Worm (Caenorhabditis elegans): ENCODE results near the gene T22D1.5.

T22D1.5 gene

DNA sequence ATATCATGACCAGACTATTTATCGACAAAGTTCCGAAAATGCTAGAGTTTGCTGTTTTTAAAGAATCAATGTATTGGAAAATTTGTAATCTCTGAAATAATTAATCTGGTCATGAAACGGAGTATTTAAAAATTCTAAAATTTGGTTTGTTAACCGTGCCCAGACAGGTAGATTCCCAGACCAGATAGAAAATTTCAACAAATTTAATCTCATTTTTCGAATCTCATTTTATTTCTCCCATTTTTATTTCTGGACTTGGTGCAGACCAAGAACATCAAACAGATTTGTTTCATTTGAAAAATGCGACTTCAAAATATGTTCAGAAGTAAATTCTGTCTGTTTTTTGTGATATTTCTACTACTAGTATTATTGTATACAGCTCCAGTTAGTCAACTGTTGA, 19.3 kb downstream of the T22D1.5 start, which contains the start of gene T22D1.1:
T22D1.1 (plus strand) TSS at position 301 of the 400 bp plus-strand sequence.
- TF ChIP-seq lin-15B (tag; optimal IDR thresholded peaks at IDR 0.05) (no peak), nhr-43 (tag; optimal IDR thresholded peaks at IDR 0.05; ENCODE audit: poor library complexity, severe bottlenecking) (no peak), snpc-4 (tag; optimal IDR thresholded peaks at IDR 0.05) (no peak)

DNA sequence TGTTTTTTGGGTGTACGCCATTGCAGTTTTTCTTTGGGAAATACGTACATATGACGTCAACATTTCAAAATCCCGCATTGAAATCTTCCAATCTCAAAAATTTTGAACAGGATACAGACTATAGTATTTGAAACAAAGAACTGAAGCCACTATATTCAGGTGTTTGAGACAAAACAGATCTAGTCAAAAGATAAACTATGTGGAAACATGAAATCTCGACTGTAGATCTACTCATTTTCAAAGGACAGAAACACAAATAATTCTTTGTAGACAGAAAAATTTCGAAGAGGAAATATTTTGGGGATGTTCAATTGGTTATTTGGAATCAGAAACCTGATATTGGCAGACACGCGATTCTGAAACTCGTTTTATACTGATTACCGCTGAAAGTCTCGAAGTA, 21.8 kb downstream of the T22D1.5 start:
- TF ChIP-seq mml-1 (tag; optimal IDR thresholded peaks at IDR 0.05) (no peak), elt-1 (tag; optimal IDR thresholded peaks at IDR 0.05) (peak; percentile 78)

DNA sequence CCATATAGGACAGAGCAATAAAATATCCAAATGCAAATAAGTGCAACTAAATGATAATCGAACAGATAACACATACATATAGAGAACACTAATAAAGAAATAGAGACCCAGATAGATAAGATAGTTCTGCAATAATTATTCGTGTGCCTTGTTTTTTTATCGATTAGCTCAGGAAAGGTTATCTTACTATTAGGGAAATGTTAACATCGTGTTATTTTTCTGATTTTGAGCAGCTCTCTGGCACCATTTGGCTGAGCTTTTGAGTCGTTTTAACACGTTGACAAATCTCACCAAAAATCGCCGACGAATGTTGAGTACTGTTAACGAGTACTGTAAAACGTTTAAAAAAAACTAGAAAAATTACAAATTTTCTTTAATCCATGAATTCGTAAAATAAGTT, 24.7 kb downstream of the T22D1.5 start, which contains the start of gene cest-6:
cest-6 (minus strand) TSS at position 101 of the 400 bp plus-strand sequence.
- TF ChIP-seq ceh-9 (tag; optimal IDR thresholded peaks at IDR 0.05): no peak
- no peak for TF ChIP-seq lsy-12 (tag; optimal IDR thresholded peaks at IDR 0.05)
- TF ChIP-seq nhr-76 (tag; optimal IDR thresholded peaks at IDR 0.05): no peak
- TF ChIP-seq fos-1 (tag; optimal IDR thresholded peaks at IDR 0.05): no peak
- no peak for TF ChIP-seq jun-1 (tag; optimal IDR thresholded peaks at IDR 0.05)
- no peak for TF ChIP-seq egl-5 (tag; optimal IDR thresholded peaks at IDR 0.05)
- no peak for TF ChIP-seq ceh-16 (tag; optimal IDR thresholded peaks at IDR 0.05)
- TF ChIP-seq daf-12 (tag; optimal IDR thresholded peaks at IDR 0.05): no peak

DNA sequence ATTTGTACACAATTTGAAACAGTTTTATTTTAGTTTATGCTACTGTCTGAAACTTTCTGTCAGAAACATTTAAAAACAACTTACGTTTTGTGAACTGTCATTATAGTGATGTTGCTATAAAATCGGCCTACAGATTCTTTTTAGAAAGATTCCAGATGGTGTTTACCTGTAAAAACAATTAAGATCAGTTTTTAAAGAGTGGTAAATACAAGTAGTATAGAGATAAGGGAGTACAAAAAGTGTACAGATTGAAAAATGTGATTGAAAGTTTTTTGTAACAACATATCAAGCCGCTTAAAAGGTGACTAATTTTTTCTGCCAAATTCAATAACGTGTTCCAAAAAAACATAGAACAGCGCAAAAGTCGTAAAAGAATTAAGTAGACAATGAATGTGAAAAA, 33.8 kb downstream of the T22D1.5 start, which contains the start of gene npr-12:
npr-12 (minus strand) TSS at position 101 of the 400 bp plus-strand sequence.
- TF ChIP-seq jun-1 (tag; optimal IDR thresholded peaks at IDR 0.05) (no peak), eor-1 (tag; optimal IDR thresholded peaks at IDR 0.05) (no peak), ceh-16 (tag; optimal IDR thresholded peaks at IDR 0.05) (no peak), R02D3.7 (tag; optimal IDR thresholded peaks at IDR 0.05) (no peak), elt-1 (tag; optimal IDR thresholded peaks at IDR 0.05) (no peak)

DNA sequence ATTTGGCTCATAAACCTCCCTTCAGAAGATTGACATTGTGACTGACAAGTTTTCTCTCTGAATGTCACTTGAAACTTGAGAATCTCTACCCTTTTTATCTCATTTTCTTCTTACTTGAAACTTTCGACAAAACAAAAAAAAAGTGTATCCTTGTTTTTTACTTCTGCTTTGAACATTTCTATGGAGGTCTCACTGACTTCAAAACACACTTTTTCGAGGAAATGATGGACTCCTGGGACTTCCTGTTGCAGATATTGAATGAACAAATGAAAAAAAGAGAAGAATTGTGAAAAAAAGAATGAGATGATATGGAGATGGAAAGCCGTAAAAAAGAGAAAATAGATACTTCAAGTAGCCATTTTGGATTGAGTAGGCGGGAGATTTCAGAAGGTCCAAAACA, 37.4 kb downstream of the T22D1.5 start:
- TF ChIP-seq zag-1 (tag; optimal IDR thresholded peaks at IDR 0.05) (no peak), ceh-9 (tag; optimal IDR thresholded peaks at IDR 0.05) (no peak), pha-4 (tag; optimal IDR thresholded peaks at IDR 0.05) (no peak), R02D3.7 (tag; optimal IDR thresholded peaks at IDR 0.05) (no peak), fkh-10 (GFP tag; optimal IDR thresholded peaks at IDR 0.05) (peak; percentile 62), ztf-11 (tag; optimal IDR thresholded peaks at IDR 0.05) (no peak)

DNA sequence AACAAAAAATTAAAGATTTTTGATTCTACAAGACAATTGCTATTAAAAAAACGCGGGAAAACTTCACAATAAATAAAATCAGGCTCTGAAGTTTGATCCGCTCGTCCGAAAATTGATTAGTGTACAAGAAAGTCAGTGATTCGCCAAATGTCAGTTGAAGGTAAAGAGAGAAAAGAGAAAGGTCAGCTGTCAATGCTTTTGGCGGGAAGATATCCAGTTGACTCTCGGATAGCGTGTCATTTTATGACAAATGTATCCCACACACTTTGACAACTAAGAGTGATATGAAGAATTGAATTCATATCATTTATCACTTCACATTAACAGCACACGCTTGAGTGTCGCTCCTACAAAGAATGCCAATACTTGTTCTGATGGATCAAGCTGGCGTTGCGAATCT, 43.1 kb downstream of the T22D1.5 start:
- TF ChIP-seq ztf-11 (tag; optimal IDR thresholded peaks at IDR 0.05): no peak
- TF ChIP-seq lin-39 (tag; optimal IDR thresholded peaks at IDR 0.05): peak; percentile 7
- peak; percentile 22 for TF ChIP-seq nfya-1 (tag; optimal IDR thresholded peaks at IDR 0.05; ENCODE audit: insufficient read depth)

DNA sequence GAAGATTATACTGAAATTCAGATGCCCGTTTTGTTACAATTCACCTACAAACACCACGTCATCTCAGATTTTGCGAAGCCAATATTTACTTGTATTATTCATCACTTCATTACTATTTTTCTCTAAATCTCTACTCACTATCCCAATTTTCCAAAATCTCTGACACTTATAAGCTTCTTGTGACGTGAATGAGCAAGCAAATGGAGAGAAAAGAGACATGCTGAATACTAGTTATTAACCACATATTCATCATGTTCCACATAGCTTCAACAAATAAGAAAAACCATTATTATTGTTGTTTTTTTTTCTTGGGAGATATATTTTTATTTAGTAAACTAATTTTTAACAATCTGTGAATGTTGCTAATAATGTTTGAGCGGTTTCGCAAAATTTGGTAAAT, 47.5 kb downstream of the T22D1.5 start:
- TF ChIP-seq nhr-25 (tag; optimal IDR thresholded peaks at IDR 0.05) (no peak), ztf-11 (tag; optimal IDR thresholded peaks at IDR 0.05) (no peak), nhr-12 (tag; optimal IDR thresholded peaks at IDR 0.05) (no peak), eor-1 (tag; optimal IDR thresholded peaks at IDR 0.05) (no peak), tbx-2 (tag; optimal IDR thresholded peaks at IDR 0.05) (no peak), ceh-16 (tag; optimal IDR thresholded peaks at IDR 0.05) (no peak), pqm-1 (tag; optimal IDR thresholded peaks at IDR 0.05) (no peak), daf-12 (tag; optimal IDR thresholded peaks at IDR 0.05) (no peak), nhr-28 (tag; optimal IDR thresholded peaks at IDR 0.05) (no peak), snpc-4 (tag; optimal IDR thresholded peaks at IDR 0.05) (no peak), elt-3 (tag; optimal IDR thresholded peaks at IDR 0.05) (no peak), unc-62 (GFP tag; optimal IDR thresholded peaks at IDR 0.05) (no peak), nhr-23 (tag; optimal IDR thresholded peaks at IDR 0.05) (no peak)

All from whole organism, L3 larva.